Fruit fly (Drosophila melanogaster) whole organism, embryonic: ENCODE data around the gene CG15772.

Experiments
- Asciz ChIP-seq: fragments of 200-800 bp; sonication (Bioruptor generic); optimal IDR thresholded peaks from 2 replicates; lab custom pipeline; 2017; ENCODE audit warnings: missing biosample characterization, mild to moderate bottlenecking, missing genetic modification characterization, missing genetic modification reagents
- B-H2 ChIP-seq: fragments of 200-800 bp; sonication (Bioruptor generic); optimal IDR thresholded peaks from 2 replicates; lab custom pipeline; 2018; ENCODE audit warnings: missing biosample characterization, mild to moderate bottlenecking, missing genetic modification characterization
- CG10147 ChIP-seq: fragments of 200-800 bp; sonication (Bioruptor generic); optimal IDR thresholded peaks from 2 replicates; lab custom pipeline; 2019; ENCODE audit warnings: missing biosample characterization, mild to moderate bottlenecking, missing genetic modification characterization, moderate library complexity
- CG11456 ChIP-seq: fragments of 200-800 bp; sonication (Bioruptor generic); IDR thresholded peaks from 3 replicates; pipeline ENCODE4 v1.3.6; 2022; ENCODE audit warnings: missing biosample characterization, missing genetic modification characterization
- CG13123 ChIP-seq: fragments of 200-800 bp; sonication (Bioruptor generic); optimal IDR thresholded peaks from 2 replicates; lab custom pipeline; 2016; ENCODE audit warnings: missing biosample characterization, missing genetic modification characterization
- CG13894 ChIP-seq: fragments of 200-800 bp; sonication (Bioruptor generic); optimal IDR thresholded peaks from 3 replicates; lab custom pipeline; 2018; ENCODE audit warnings: missing biosample characterization, mild to moderate bottlenecking, missing genetic modification characterization, moderate library complexity
- CG14441 ChIP-seq: fragments of 200-800 bp; sonication (Bioruptor generic); IDR thresholded peaks from 2 replicates; pipeline ENCODE4 v1.3.6; 2022; ENCODE audit warnings: missing biosample characterization, missing genetic modification characterization
- CG15073 ChIP-seq: fragments of 200-800 bp; sonication (Bioruptor generic); optimal IDR thresholded peaks from 2 replicates; lab custom pipeline; 2016; ENCODE audit warnings: missing biosample characterization, missing genetic modification characterization
- CG1529 ChIP-seq: fragments of 200-800 bp; sonication (Bioruptor generic); optimal IDR thresholded peaks from 3 replicates; lab custom pipeline; 2018; ENCODE audit warnings: missing biosample characterization, missing genetic modification characterization
- CG32772 ChIP-seq: fragments of 200-800 bp; sonication (Bioruptor generic); IDR thresholded peaks from 2 replicates; pipeline ENCODE4 v1.3.6; 2022; ENCODE audit warnings: missing biosample characterization, missing genetic modification characterization
- CG3281 ChIP-seq: fragments of 200-800 bp; sonication (Bioruptor generic); optimal IDR thresholded peaks from 3 replicates; lab custom pipeline; 2017; ENCODE audit warnings: missing biosample characterization, mild to moderate bottlenecking, missing genetic modification characterization
- CG33557 ChIP-seq: fragments of 200-800 bp; sonication (Bioruptor generic); optimal IDR thresholded peaks from 2 replicates; lab custom pipeline; 2019; ENCODE audit warnings: missing biosample characterization, mild to moderate bottlenecking, missing genetic modification characterization, moderate library complexity
- CG3407 ChIP-seq: fragments of 200-800 bp; sonication (Bioruptor generic); optimal IDR thresholded peaks from 2 replicates; lab custom pipeline; 2018; ENCODE audit warnings: missing biosample characterization, mild to moderate bottlenecking, missing genetic modification characterization
- CG4617 ChIP-seq: fragments of 200-800 bp; sonication (Bioruptor generic); optimal IDR thresholded peaks from 3 replicates; lab custom pipeline; 2016; ENCODE audit warnings: missing biosample characterization, missing genetic modification characterization, borderline replicate concordance
- CG4707 ChIP-seq: fragments of 200-800 bp; sonication (Bioruptor generic); optimal IDR thresholded peaks from 2 replicates; lab custom pipeline; 2018; ENCODE audit warnings: missing biosample characterization, mild to moderate bottlenecking, missing genetic modification characterization, moderate library complexity
- CG6175 ChIP-seq: fragments of 200-800 bp; sonication (Bioruptor generic); IDR thresholded peaks from 3 replicates; pipeline ENCODE4 v1.3.6; 2022; ENCODE audit warnings: missing biosample characterization, missing genetic modification characterization
- CG6765 ChIP-seq: fragments of 200-800 bp; sonication (Bioruptor generic); optimal IDR thresholded peaks from 3 replicates; lab custom pipeline; 2017; ENCODE audit warnings: missing biosample characterization, mild to moderate bottlenecking, missing genetic modification characterization
- CG6813 ChIP-seq: fragments of 200-800 bp; sonication (Bioruptor generic); optimal IDR thresholded peaks from 2 replicates; lab custom pipeline; 2017; ENCODE audit warnings: missing biosample characterization, missing genetic modification characterization, mild to moderate bottlenecking, moderate library complexity, missing genetic modification reagents
- CG7372 ChIP-seq: fragments of 200-800 bp; sonication (Bioruptor generic); IDR thresholded peaks from 2 replicates; pipeline ENCODE4 v1.3.6; 2022; ENCODE audit warnings: missing biosample characterization, missing genetic modification characterization
- CG8765 ChIP-seq: fragments of 200-800 bp; sonication (Bioruptor generic); IDR thresholded peaks from 2 replicates; pipeline ENCODE4 v1.3.6; 2022; ENCODE audit warnings: missing biosample characterization, missing genetic modification characterization
- D ChIP-seq, 2 experiments: fragments of 200-800 bp in 1 of 2; fragments of >200 bp in 1 of 2; sonication (Bioruptor generic) in 1 of 2; optimal IDR thresholded peaks; 2 replicates in 1 of 2; 3 replicates in 1 of 2; lab custom pipeline; 2017; ENCODE audit warnings: mild to moderate bottlenecking in 1 of 2, missing biosample characterization in 1 of 2, missing genetic modification characterization in 1 of 2, missing genetic modification reagents in 1 of 2
- D19B ChIP-seq: fragments of 200-800 bp; sonication (Bioruptor generic); optimal IDR thresholded peaks from 2 replicates; lab custom pipeline; 2017; ENCODE audit warnings: missing biosample characterization, mild to moderate bottlenecking, missing genetic modification characterization
- ERR ChIP-seq: fragments of 200-800 bp; sonication (Bioruptor generic); optimal IDR thresholded peaks from 2 replicates; lab custom pipeline; 2016; ENCODE audit warnings: missing biosample characterization, missing genetic modification characterization
- GATAe ChIP-seq: fragments of 200-800 bp; sonication (Bioruptor generic); conservative IDR thresholded peaks from 2 replicates; pipeline ENCODE4 v1.3.6; 2022; ENCODE audit warnings: missing biosample characterization, missing genetic modification characterization
- Hr51 ChIP-seq, 2 experiments: fragments of 200-800 bp; sonication (Bioruptor generic); optimal IDR thresholded peaks; 2 replicates in 1 of 2; 3 replicates in 1 of 2; lab custom pipeline; 2016 to 2018; ENCODE audit warnings: missing biosample characterization in 2 of 2, missing genetic modification characterization in 2 of 2, mild to moderate bottlenecking in 1 of 2, moderate library complexity in 1 of 2
- Kr ChIP-seq: fragments of 200-800 bp; sonication (Bioruptor generic); optimal IDR thresholded peaks from 2 replicates; lab custom pipeline; 2017; ENCODE audit warnings: missing biosample characterization, mild to moderate bottlenecking, missing genetic modification characterization
- Lim3 ChIP-seq: fragments of 200-800 bp; sonication (Bioruptor generic); IDR thresholded peaks from 2 replicates; pipeline ENCODE4 v1.3.6; 2022; ENCODE audit warnings: missing biosample characterization, missing genetic modification characterization
- MESR4 ChIP-seq: fragments of 200-800 bp; sonication (Bioruptor generic); optimal IDR thresholded peaks from 2 replicates; lab custom pipeline; 2018; ENCODE audit warnings: missing biosample characterization, mild to moderate bottlenecking, missing genetic modification characterization, moderate library complexity
- Med ChIP-seq: fragments of 200-800 bp; sonication (Bioruptor generic); peaks from one replicate; lab custom pipeline; 2016; ENCODE audit warnings: missing biosample characterization, missing genetic modification characterization, mild to moderate bottlenecking, inconsistent platforms, moderate library complexity
- PHDP ChIP-seq: fragments of 200-800 bp; sonication (Bioruptor generic); optimal IDR thresholded peaks from 3 replicates; lab custom pipeline; 2018; ENCODE audit warnings: missing biosample characterization, mild to moderate bottlenecking, missing genetic modification characterization, moderate library complexity
- Ptx1 ChIP-seq: fragments of 200-800 bp; sonication (Bioruptor generic); IDR thresholded peaks from 2 replicates; pipeline ENCODE4 v1.3.6; 2022; ENCODE audit warnings: missing biosample characterization, missing genetic modification characterization
- ash1 ChIP-seq: fragments of 200-800 bp; sonication (Bioruptor generic); optimal IDR thresholded peaks from 2 replicates; lab custom pipeline; 2018; ENCODE audit warnings: missing biosample characterization, mild to moderate bottlenecking, missing genetic modification characterization
- bcd ChIP-seq: fragments of 200-800 bp; sonication (Bioruptor generic); optimal IDR thresholded peaks from 2 replicates; lab custom pipeline; 2017; ENCODE audit warnings: missing biosample characterization, mild to moderate bottlenecking, missing genetic modification characterization
- dmrt99B ChIP-seq: fragments of 200-800 bp; sonication (Bioruptor generic); optimal IDR thresholded peaks from 2 replicates; lab custom pipeline; 2018; ENCODE audit warnings: missing biosample characterization, mild to moderate bottlenecking, missing genetic modification characterization, moderate library complexity
- fd64A ChIP-seq: fragments of 200-800 bp; sonication (Bioruptor generic); optimal IDR thresholded peaks from 3 replicates; lab custom pipeline; 2018; ENCODE audit warnings: missing biosample characterization, mild to moderate bottlenecking, missing genetic modification characterization
- gfzf ChIP-seq: fragments of 200-800 bp; sonication (Bioruptor generic); optimal IDR thresholded peaks from 2 replicates; lab custom pipeline; 2016; ENCODE audit warnings: missing biosample characterization, mild to moderate bottlenecking, missing genetic modification characterization, moderate library complexity
- hkb ChIP-seq, 2 experiments: fragments of 200-800 bp in 1 of 2; fragments of >200 bp in 1 of 2; sonication (Bioruptor generic) in 1 of 2; IDR thresholded peaks in 1 of 2; optimal IDR thresholded peaks in 1 of 2; 2 replicates each; pipeline versions ENCODE4 v1.3.6 to Lab custom; 2017 to 2022; ENCODE audit warnings: missing biosample characterization in 1 of 2, missing genetic modification characterization in 1 of 2
- lbe ChIP-seq: fragments of 200-800 bp; sonication (Bioruptor generic); optimal IDR thresholded peaks from 2 replicates; lab custom pipeline; 2016; ENCODE audit warnings: missing biosample characterization, mild to moderate bottlenecking, missing genetic modification characterization
- maf-S ChIP-seq: fragments of 200-800 bp; sonication (Bioruptor generic); optimal IDR thresholded peaks from 2 replicates; lab custom pipeline; 2016; ENCODE audit warnings: missing biosample characterization, missing genetic modification characterization
- pho ChIP-seq: fragments of 200-800 bp; sonication (Bioruptor generic); optimal IDR thresholded peaks from 2 replicates; lab custom pipeline; 2016; ENCODE audit warnings: missing biosample characterization, missing genetic modification characterization
- sens ChIP-seq: fragments of 200-800 bp; sonication (Bioruptor generic); peaks from one replicate; lab custom pipeline; 2016; ENCODE audit warnings: missing biosample characterization, missing genetic modification characterization
- sens-2 ChIP-seq: fragments of 200-800 bp; sonication (Bioruptor generic); IDR thresholded peaks from 2 replicates; pipeline ENCODE4 v1.3.6; 2022; ENCODE audit warnings: missing biosample characterization, missing genetic modification characterization
- sr ChIP-seq: fragments of 200-800 bp; sonication (Bioruptor generic); IDR thresholded peaks from 3 replicates; pipeline ENCODE4 v1.3.6; 2022; ENCODE audit warnings: missing biosample characterization, missing genetic modification characterization
- tio ChIP-seq: fragments of 200-800 bp; sonication (Bioruptor generic); optimal IDR thresholded peaks from 2 replicates; lab custom pipeline; 2017; ENCODE audit warnings: missing biosample characterization, missing genetic modification characterization, inconsistent platforms
- vnd ChIP-seq: fragments of 200-800 bp; sonication (Bioruptor generic); IDR thresholded peaks from 3 replicates; pipeline ENCODE4 v1.3.6; 2022; ENCODE audit warnings: missing biosample characterization, missing genetic modification characterization; ENCODE audit not compliant: partially characterized antibody
- vvl ChIP-seq: fragments of 200-800 bp; sonication (Bioruptor generic); IDR thresholded peaks from 2 replicates; pipeline ENCODE4 v1.3.6; 2022; ENCODE audit warnings: missing biosample characterization, missing genetic modification characterization

The CG15772 gene

DNA sequence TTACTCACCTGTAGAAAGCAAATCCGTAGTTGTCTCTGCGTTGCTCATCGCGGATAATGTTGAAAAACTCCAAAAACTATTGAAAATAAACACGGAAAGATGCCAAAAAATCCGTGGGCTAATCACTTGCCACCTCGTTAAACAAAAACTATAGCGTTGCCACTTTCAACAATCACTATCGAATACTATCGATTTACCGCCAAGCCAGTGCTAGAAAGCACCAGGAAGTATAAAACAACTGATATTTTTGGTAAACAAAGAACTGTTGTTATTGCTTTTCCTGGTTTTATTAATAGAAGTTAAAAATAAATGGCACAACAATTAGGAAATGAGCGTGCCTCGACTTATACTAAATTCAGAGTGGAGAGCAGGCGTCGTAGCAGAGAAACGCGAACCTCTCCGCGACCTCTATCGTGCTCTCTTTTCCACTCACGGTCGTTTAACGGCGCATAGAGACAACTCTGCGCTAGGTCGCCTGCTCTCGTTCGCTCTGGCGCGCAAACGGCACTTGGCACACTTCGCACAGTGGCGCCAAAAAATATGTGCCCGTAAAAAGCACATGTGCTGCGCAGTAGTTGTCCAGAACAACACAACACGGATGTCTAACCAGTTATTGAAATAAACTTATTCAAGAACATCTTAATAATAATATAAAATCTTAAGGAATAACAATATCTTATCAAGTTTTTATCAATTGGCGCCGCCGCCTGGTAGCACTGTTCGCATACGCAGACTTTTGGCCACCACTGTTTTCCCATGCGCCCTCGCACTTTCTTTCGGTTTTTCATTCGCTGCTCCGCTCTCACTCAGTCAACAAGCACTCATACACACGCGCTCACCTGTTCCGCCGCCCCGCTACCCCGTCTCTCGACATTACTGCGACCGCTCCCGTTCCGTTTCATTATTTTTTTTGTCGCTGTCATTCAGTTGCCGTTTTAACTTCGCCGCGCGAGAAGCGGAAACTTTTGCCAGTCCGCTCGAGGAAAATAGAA lies 3.1 kb downstream of the CG15772 start, which contains the start of the genes lin-52 and CG15771 (continued):
- peak; percentile 94 for TF ChIP-seq CG7372
- TF ChIP-seq Kr (GFP tag; lab: Kevin White, UChicago), result peak; percentile 50
- peak; percentile 82 for TF ChIP-seq CG8765 (GFP tag; lab: Robert Waterston, UW)
- peak; percentile 95 for TF ChIP-seq CG13894
- TF ChIP-seq B-H2, result peak; percentile 93
- TF ChIP-seq maf-S (GFP tag; lab: Kevin White, UChicago), result peak; percentile 41
- TF ChIP-seq lbe (GFP tag; lab: Kevin White, UChicago), result peak; percentile 90
- peak; percentile 80 for TF ChIP-seq CG15073 (GFP tag; lab: Kevin White, UChicago)
- peak; percentile 50 for TF ChIP-seq pho (GFP tag; lab: Kevin White, UChicago)
- TF ChIP-seq sens-2 (GFP tag; lab: Robert Waterston, UW), result peak; percentile 76
- peak; percentile 95 for TF ChIP-seq bcd (GFP tag; lab: Kevin White, UChicago)
- peak; percentile 53 for TF ChIP-seq gfzf (GFP tag; lab: Kevin White, UChicago)
- TF ChIP-seq CG14441 (GFP tag; lab: Robert Waterston, UW), result peak; percentile 94
- TF ChIP-seq CG32772 (GFP tag; lab: Robert Waterston, UW), result peak; percentile 94
- TF ChIP-seq MESR4, result peak; percentile 31
- TF ChIP-seq CG6175 (GFP tag; lab: Robert Waterston, UW), result peak; percentile 89
- peak; percentile 93 for TF ChIP-seq tio
- peak; percentile 95 for TF ChIP-seq PHDP
- no peak for TF ChIP-seq hkb (optimal IDR thresholded peaks at IDR 0.05; lab: Kevin White, UChicago)
- TF ChIP-seq hkb (GFP tag; IDR thresholded peaks at IDR 0.05; lab: Robert Waterston, UW), result peak; percentile 94
- peak; percentile 59 for TF ChIP-seq ERR
- TF ChIP-seq Hr51 (GFP tag; optimal IDR thresholded peaks at IDR 0.05; lab: Kevin White, UChicago), result peak; percentile 65 to 96
- TF ChIP-seq Med, result peak; percentile 91
- no peak for TF ChIP-seq ash1 (GFP tag; lab: Kevin White, UChicago)
- TF ChIP-seq CG4707 (GFP tag; lab: Kevin White, UChicago), result peak; percentile 86
- peak; percentile 96 for TF ChIP-seq CG3281 (GFP tag; lab: Kevin White, UChicago)
- TF ChIP-seq GATAe (GFP tag; lab: Robert Waterston, UW), result peak; percentile 86
- TF ChIP-seq CG4617 (GFP tag; lab: Kevin White, UChicago), result peak; percentile 17
- TF ChIP-seq vnd (GFP tag; lab: Robert Waterston, UW), result peak; percentile 64
- peak; percentile 94 for TF ChIP-seq CG33557 (GFP tag; lab: Kevin White, UChicago)
- peak; percentile 87 for TF ChIP-seq fd64A
- peak; percentile 81 for TF ChIP-seq sr
- peak; percentile 89 for TF ChIP-seq CG3407 (GFP tag; lab: Kevin White, UChicago)
- TF ChIP-seq CG11456 (GFP tag; lab: Robert Waterston, UW), result peak; percentile 93
- peak; percentile 97 for TF ChIP-seq dmrt99B (tag; lab: Kevin White, UChicago)
- peak; percentile 95 for TF ChIP-seq CG6765
- TF ChIP-seq CG6813, result peak; percentile 94
- TF ChIP-seq vvl, result peak; percentile 95
- peak; percentile 93 for TF ChIP-seq CG10147 (GFP tag; lab: Kevin White, UChicago)
- TF ChIP-seq Lim3 (GFP tag; lab: Robert Waterston, UW), result peak; percentile 68; the same call in 1 of the 2 replicates
- TF ChIP-seq CG13123, result peak; percentile 72
- peak; percentile 97 for TF ChIP-seq Ptx1 (GFP tag; lab: Robert Waterston, UW)
- TF ChIP-seq CG1529 (GFP tag; lab: Kevin White, UChicago), result peak; percentile 93
- peak; percentile 97 for TF ChIP-seq sens (GFP tag; lab: Kevin White, UChicago)
- TF ChIP-seq Asciz (GFP tag; lab: Kevin White, UChicago), result peak; percentile 91
- no peak for TF ChIP-seq D (optimal IDR thresholded peaks at IDR 0.05; lab: Kevin White, UChicago)
- peak; percentile 94 for TF ChIP-seq D (GFP tag; optimal IDR thresholded peaks at IDR 0.05; lab: Kevin White, UChicago)
- peak; percentile 89 for TF ChIP-seq D19B (GFP tag; lab: Kevin White, UChicago)
